Fruit fly (Drosophila melanogaster) whole organism, embryonic: Measurements from ENCODE around the gene mRRF2.

ENCODE experiments used
- Ada2b ChIP-seq: fragments of 200-800 bp; sonication (Bioruptor generic); IDR thresholded peaks from 2 replicates; pipeline ENCODE4 v1.3.6; 2022; ENCODE audit warnings: missing biosample characterization, missing genetic modification characterization
- C15 ChIP-seq: fragments of 200-800 bp; sonication (Bioruptor generic); IDR thresholded peaks from 3 replicates; pipeline ENCODE4 v1.3.6; 2022; ENCODE audit warnings: missing biosample characterization, missing genetic modification characterization
- CG10147 ChIP-seq: fragments of 200-800 bp; sonication (Bioruptor generic); optimal IDR thresholded peaks from 2 replicates; lab custom pipeline; 2019; ENCODE audit warnings: missing biosample characterization, mild to moderate bottlenecking, missing genetic modification characterization, moderate library complexity
- CG12659 ChIP-seq: fragments of 200-800 bp; sonication (Bioruptor generic); optimal IDR thresholded peaks from 3 replicates; lab custom pipeline; 2017; ENCODE audit warnings: mild to moderate bottlenecking, missing biosample characterization, missing genetic modification reagents, missing genetic modification characterization
- CG12942 ChIP-seq: fragments of 200-800 bp; sonication (Bioruptor generic); optimal IDR thresholded peaks from 3 replicates; lab custom pipeline; 2016; ENCODE audit warnings: missing biosample characterization, missing genetic modification characterization
- CG17568 ChIP-seq: fragments of 200-800 bp; sonication (Bioruptor generic); optimal IDR thresholded peaks from 2 replicates; lab custom pipeline; 2018; ENCODE audit warnings: missing biosample characterization, mild to moderate bottlenecking, missing genetic modification characterization, moderate library complexity
- CG1792 ChIP-seq: fragments of 200-800 bp; sonication (Bioruptor generic); optimal IDR thresholded peaks from 2 replicates; lab custom pipeline; 2016; ENCODE audit warnings: missing biosample characterization, missing genetic modification characterization
- CG32772 ChIP-seq: fragments of 200-800 bp; sonication (Bioruptor generic); IDR thresholded peaks from 2 replicates; pipeline ENCODE4 v1.3.6; 2022; ENCODE audit warnings: missing biosample characterization, missing genetic modification characterization
- CG3407 ChIP-seq: fragments of 200-800 bp; sonication (Bioruptor generic); optimal IDR thresholded peaks from 2 replicates; lab custom pipeline; 2018; ENCODE audit warnings: missing biosample characterization, mild to moderate bottlenecking, missing genetic modification characterization
- CG4730 ChIP-seq: fragments of 200-800 bp; sonication (Bioruptor generic); IDR thresholded peaks from 2 replicates; pipeline ENCODE4 v1.3.6; 2022; ENCODE audit warnings: missing biosample characterization, missing genetic modification characterization
- CG6689 ChIP-seq: fragments of 200-800 bp; sonication (Bioruptor generic); IDR thresholded peaks from 2 replicates; pipeline ENCODE4 v1.3.6; 2022; ENCODE audit warnings: missing biosample characterization, missing genetic modification characterization
- CG6854 ChIP-seq: fragments of 200-800 bp; sonication (Bioruptor generic); optimal IDR thresholded peaks from 3 replicates; lab custom pipeline; 2017; ENCODE audit warnings: missing biosample characterization, mild to moderate bottlenecking, missing genetic modification characterization
- CG8089 ChIP-seq: fragments of 200-800 bp; sonication (Bioruptor generic); optimal IDR thresholded peaks from 3 replicates; lab custom pipeline; 2016; ENCODE audit warnings: missing biosample characterization, missing genetic modification characterization
- CG8944 ChIP-seq: fragments of 200-800 bp; sonication (Bioruptor generic); optimal IDR thresholded peaks from 3 replicates; lab custom pipeline; 2016; ENCODE audit warnings: missing biosample characterization, missing genetic modification characterization
- D19A ChIP-seq: fragments of 200-800 bp; optimal IDR thresholded peaks from 3 replicates; lab custom pipeline; 2019; ENCODE audit warnings: missing biosample characterization, mild to moderate bottlenecking, missing genetic modification characterization, moderate library complexity
- Doc3 ChIP-seq: fragments of 200-800 bp; sonication (Bioruptor generic); IDR thresholded peaks from 3 replicates; pipeline ENCODE4 v1.3.6; 2022; ENCODE audit warnings: missing biosample characterization, missing genetic modification characterization; ENCODE audit not compliant: partially characterized antibody
- E2f2 ChIP-seq: fragments of 200-800 bp; sonication (Bioruptor generic); IDR thresholded peaks from 2 replicates; pipeline ENCODE4 v1.3.6; 2022; ENCODE audit warnings: missing biosample characterization, missing genetic modification characterization
- Ets97D ChIP-seq: fragments of 200-800 bp; sonication (Bioruptor generic); optimal IDR thresholded peaks from 3 replicates; lab custom pipeline; 2016; ENCODE audit warnings: missing biosample characterization, missing genetic modification characterization
- Hand ChIP-seq: fragments of 200-800 bp; sonication (Bioruptor generic); optimal IDR thresholded peaks from 2 replicates; lab custom pipeline; 2017; ENCODE audit warnings: mild to moderate bottlenecking, missing biosample characterization, missing genetic modification reagents, missing genetic modification characterization
- HmgD ChIP-seq: fragments of 200-800 bp; sonication (Bioruptor generic); optimal IDR thresholded peaks from 3 replicates; lab custom pipeline; 2016; ENCODE audit warnings: missing biosample characterization, missing genetic modification characterization
- Hmx ChIP-seq: fragments of 200-800 bp; sonication (Bioruptor generic); optimal IDR thresholded peaks from 2 replicates; lab custom pipeline; 2016; ENCODE audit warnings: missing biosample characterization, missing genetic modification characterization
- Hr51 ChIP-seq, 2 experiments: fragments of 200-800 bp; sonication (Bioruptor generic); optimal IDR thresholded peaks; 2 replicates in 1 of 2; 3 replicates in 1 of 2; lab custom pipeline; 2016 to 2018; ENCODE audit warnings: missing biosample characterization in 2 of 2, missing genetic modification characterization in 2 of 2, mild to moderate bottlenecking in 1 of 2, moderate library complexity in 1 of 2
- Hsf ChIP-seq: fragments of 200-800 bp; sonication (Bioruptor generic); optimal IDR thresholded peaks from 3 replicates; lab custom pipeline; 2016; ENCODE audit warnings: missing biosample characterization, missing genetic modification characterization
- MTF-1 ChIP-seq: fragments of 200-800 bp; sonication (Bioruptor generic); optimal IDR thresholded peaks from 2 replicates; lab custom pipeline; 2018; ENCODE audit warnings: missing biosample characterization, mild to moderate bottlenecking, missing genetic modification characterization, borderline replicate concordance
- Meics ChIP-seq: fragments of 200-800 bp; sonication (Bioruptor generic); optimal IDR thresholded peaks from 2 replicates; lab custom pipeline; 2017; ENCODE audit warnings: missing biosample characterization, mild to moderate bottlenecking, missing genetic modification characterization
- NC2β ChIP-seq: fragments of 200-800 bp; sonication (Bioruptor generic); optimal IDR thresholded peaks from 2 replicates; lab custom pipeline; 2016; ENCODE audit warnings: missing biosample characterization, missing genetic modification characterization
- PHDP ChIP-seq: fragments of 200-800 bp; sonication (Bioruptor generic); optimal IDR thresholded peaks from 3 replicates; lab custom pipeline; 2018; ENCODE audit warnings: missing biosample characterization, mild to moderate bottlenecking, missing genetic modification characterization, moderate library complexity
- Sox100B ChIP-seq: fragments of 200-800 bp; sonication (Bioruptor generic); optimal IDR thresholded peaks from 3 replicates; lab custom pipeline; 2018; ENCODE audit warnings: missing biosample characterization, mild to moderate bottlenecking, missing genetic modification characterization
- Ssrp ChIP-seq: fragments of 200-800 bp; sonication (Bioruptor generic); optimal IDR thresholded peaks from 2 replicates; lab custom pipeline; 2018; ENCODE audit warnings: missing biosample characterization, mild to moderate bottlenecking, missing genetic modification characterization, moderate library complexity
- Usf ChIP-seq: fragments of 200-800 bp; sonication (Bioruptor generic); optimal IDR thresholded peaks from 2 replicates; lab custom pipeline; 2017; ENCODE audit warnings: missing genotype, missing biosample characterization, missing genetic modification characterization
- YL-1 ChIP-seq: fragments of 200-800 bp; sonication (Bioruptor generic); optimal IDR thresholded peaks from 3 replicates; lab custom pipeline; 2017; ENCODE audit warnings: missing biosample characterization, mild to moderate bottlenecking, missing genetic modification characterization
- cad ChIP-seq: fragments of >200 bp; optimal IDR thresholded peaks from 2 replicates; lab custom pipeline; 2017; ENCODE audit warnings: missing biosample characterization, missing genetic modification characterization
- ci ChIP-seq: fragments of 200-800 bp; sonication (Bioruptor generic); IDR thresholded peaks from 3 replicates; pipeline ENCODE4 v1.3.6; 2022; ENCODE audit warnings: missing biosample characterization, missing genetic modification characterization
- dati ChIP-seq: fragments of 200-800 bp; sonication (Bioruptor generic); IDR thresholded peaks from 2 replicates; pipeline ENCODE4 v1.3.6; 2022; ENCODE audit warnings: missing biosample characterization, missing genetic modification characterization
- fu2 ChIP-seq: fragments of 200-800 bp; sonication (Bioruptor generic); optimal IDR thresholded peaks from 2 replicates; lab custom pipeline; 2016; ENCODE audit warnings: missing biosample characterization, missing genetic modification characterization
- gcm ChIP-seq: fragments of 200-800 bp; sonication (Bioruptor generic); optimal IDR thresholded peaks from 2 replicates; lab custom pipeline; 2019; ENCODE audit warnings: missing biosample characterization, mild to moderate bottlenecking, missing genetic modification characterization, moderate library complexity
- gsb ChIP-seq: fragments of 200-800 bp; sonication (Bioruptor generic); IDR thresholded peaks from 2 replicates; pipeline ENCODE4 v1.3.6; 2022; ENCODE audit warnings: missing biosample characterization, missing genetic modification characterization
- jing ChIP-seq: fragments of 200-800 bp; sonication (Bioruptor generic); optimal IDR thresholded peaks from 2 replicates; lab custom pipeline; 2018; ENCODE audit warnings: missing biosample characterization, mild to moderate bottlenecking, missing genetic modification characterization
- jumu ChIP-seq: fragments of 200-800 bp; sonication (Bioruptor generic); optimal IDR thresholded peaks from 3 replicates; lab custom pipeline; 2016; ENCODE audit warnings: missing biosample characterization, missing genetic modification characterization
- kah ChIP-seq: fragments of 200-800 bp; sonication (Bioruptor generic); optimal IDR thresholded peaks from 2 replicates; lab custom pipeline; 2018; ENCODE audit warnings: missing biosample characterization, mild to moderate bottlenecking, missing genetic modification characterization
- klu ChIP-seq: fragments of 200-800 bp; sonication (Bioruptor generic); IDR thresholded peaks from 2 replicates; pipeline ENCODE4 v1.3.6; 2022; ENCODE audit warnings: missing biosample characterization, missing genetic modification characterization
- maf-S ChIP-seq: fragments of 200-800 bp; sonication (Bioruptor generic); optimal IDR thresholded peaks from 2 replicates; lab custom pipeline; 2016; ENCODE audit warnings: missing biosample characterization, missing genetic modification characterization
- mld ChIP-seq: fragments of 200-800 bp; sonication (Bioruptor generic); IDR thresholded peaks from 3 replicates; pipeline ENCODE4 v1.3.6; 2022; ENCODE audit warnings: missing biosample characterization, missing genetic modification characterization; ENCODE audit not compliant: partially characterized antibody
- repo ChIP-seq: fragments of 200-800 bp; sonication (Bioruptor generic); optimal IDR thresholded peaks from 2 replicates; lab custom pipeline; 2016; ENCODE audit warnings: missing biosample characterization, missing genetic modification characterization
- scrt ChIP-seq: fragments of 200-800 bp; sonication (Bioruptor generic); optimal IDR thresholded peaks from 2 replicates; lab custom pipeline; 2018; ENCODE audit warnings: missing biosample characterization, mild to moderate bottlenecking, missing genetic modification characterization, moderate library complexity
- slp2 ChIP-seq: fragments of 200-800 bp; sonication (Bioruptor generic); optimal IDR thresholded peaks from 2 replicates; lab custom pipeline; 2016; ENCODE audit warnings: missing biosample characterization, missing genetic modification characterization
- sob ChIP-seq: fragments of 200-800 bp; sonication (Bioruptor generic); IDR thresholded peaks from 2 replicates; pipeline ENCODE4 v1.3.6; 2022; ENCODE audit warnings: missing biosample characterization, missing genetic modification characterization
- ssp ChIP-seq: fragments of 200-800 bp; sonication (Bioruptor generic); IDR thresholded peaks from 2 replicates; pipeline ENCODE4 v1.3.6; 2022; ENCODE audit warnings: missing biosample characterization, missing genetic modification characterization
- stc ChIP-seq: fragments of 200-800 bp; sonication (Bioruptor generic); IDR thresholded peaks from 2 replicates; pipeline ENCODE4 v1.3.6; 2022; ENCODE audit warnings: missing biosample characterization, missing genetic modification characterization
- sug ChIP-seq: fragments of 200-800 bp; optimal IDR thresholded peaks from 2 replicates; lab custom pipeline; 2019; ENCODE audit warnings: missing biosample characterization, mild to moderate bottlenecking, missing genetic modification characterization, moderate library complexity
- tup ChIP-seq: fragments of 200-800 bp; sonication (Bioruptor generic); optimal IDR thresholded peaks from 2 replicates; lab custom pipeline; 2016; ENCODE audit warnings: missing biosample characterization, mild to moderate bottlenecking, missing genetic modification characterization, moderate library complexity

The mRRF2 gene

dm6 chr3R:22639239-22639858 lies 25.9 kb downstream of the mRRF2 start, which contains the start of the genes loco and wake (continued):
- TF ChIP-seq D19A (tag; lab: Kevin White, UChicago) (no peak), Hr51 (GFP tag; optimal IDR thresholded peaks at IDR 0.05; lab: Kevin White, UChicago) (no peak), YL-1 (GFP tag; lab: Kevin White, UChicago) (peak; percentile 45), Ssrp (tag; lab: Kevin White, UChicago) (no peak), MTF-1 (no peak), Doc3 (GFP tag; lab: Robert Waterston, UW) (peak; percentile 95), kah (GFP tag; lab: Kevin White, UChicago) (no peak), ci (GFP tag; lab: Robert Waterston, UW) (no peak), NC2β (no peak), CG1792 (GFP tag; lab: Kevin White, UChicago) (no peak), CG12659 (peak; percentile 52), jing (GFP tag; lab: Kevin White, UChicago) (no peak), sug (peak; percentile 2), Ada2b (GFP tag; lab: Robert Waterston, UW) (0 out of 2 replicates have a peak, but pooled peaks have one; percentile 3), CG6854 (GFP tag; lab: Kevin White, UChicago) (no peak), CG8944 (GFP tag; lab: Kevin White, UChicago) (peak; percentile 1), dati (GFP tag; lab: Robert Waterston, UW) (no peak), Hmx (GFP tag; lab: Kevin White, UChicago) (no peak), slp2 (GFP tag; lab: Kevin White, UChicago) (no peak), Hsf (GFP tag; lab: Kevin White, UChicago) (no peak), klu (GFP tag; lab: Robert Waterston, UW) (no peak), tup (no peak), repo (peak; percentile 14), CG32772 (GFP tag; lab: Robert Waterston, UW) (no peak), maf-S (GFP tag; lab: Kevin White, UChicago) (no peak), cad (GFP tag; lab: Kevin White, UChicago) (no peak), Usf (no peak), jumu (GFP tag; lab: Kevin White, UChicago) (peak; percentile 16), Meics (no peak), C15 (GFP tag; lab: Robert Waterston, UW) (no peak), PHDP (tag; lab: Kevin White, UChicago) (no peak), CG17568 (GFP tag; lab: Kevin White, UChicago) (no peak), scrt (GFP tag; lab: Kevin White, UChicago) (peak; percentile 4), gcm (no peak), gsb (GFP tag; lab: Robert Waterston, UW) (no peak), sob (GFP tag; lab: Robert Waterston, UW) (peak; percentile 10; the same call in 1 of the 2 replicates), mld (peak; percentile 84; the same call in 2 of the 3 replicates), HmgD (peak; percentile 64), E2f2 (peak; percentile 83), stc (GFP tag; lab: Robert Waterston, UW) (no peak), Sox100B (GFP tag; lab: Kevin White, UChicago) (no peak), CG8089 (GFP tag; lab: Kevin White, UChicago) (no peak), CG12942 (GFP tag; lab: Kevin White, UChicago) (no peak), CG4730 (GFP tag; lab: Robert Waterston, UW) (no peak), fu2 (GFP tag; lab: Kevin White, UChicago) (no peak), ssp (GFP tag; lab: Robert Waterston, UW) (no peak), CG3407 (GFP tag; lab: Kevin White, UChicago) (no peak), Hand (GFP tag; lab: Kevin White, UChicago) (no peak), CG6689 (no peak), Ets97D (GFP tag; lab: Kevin White, UChicago) (peak; percentile 66), CG10147 (no peak)
